Fruit fly (Drosophila melanogaster) whole organism, embryonic: ENCODE measurements around the gene brn.
A peak's percentile ranks its signal among the peaks of the same experiment; 100 is the strongest.

Source experiments
- Atf3 ChIP-seq: fragments of 200-800 bp; sonication (Bioruptor generic); optimal IDR thresholded peaks from 3 replicates; lab custom pipeline; 2016; ENCODE audit warnings: missing biosample characterization, missing genetic modification characterization
- Awh ChIP-seq: fragments of 200-800 bp; sonication (Bioruptor generic); IDR thresholded peaks from 2 replicates; pipeline ENCODE4, ENCODE4 v1.3.6; 2022; ENCODE audit warnings: missing biosample characterization, missing genetic modification characterization
- BEAF-32 ChIP-seq: fragments of 200-800 bp; sonication (Bioruptor generic); optimal IDR thresholded peaks from 3 replicates; lab custom pipeline; 2017; ENCODE audit warnings: missing biosample characterization, missing genetic modification characterization, mild to moderate bottlenecking, moderate library complexity, missing genetic modification reagents
- CG10321 ChIP-seq: fragments of 200-800 bp; sonication (Bioruptor generic); IDR thresholded peaks from 2 replicates; pipeline ENCODE4 v1.3.6; 2022; ENCODE audit warnings: missing biosample characterization, missing genetic modification characterization
- CG10959 ChIP-seq: fragments of 200-800 bp; sonication (Bioruptor generic); IDR thresholded peaks from 2 replicates; pipeline ENCODE4 v1.3.6; 2022; ENCODE audit warnings: missing biosample characterization, missing genetic modification characterization
- CG11398 ChIP-seq: fragments of 200-800 bp; sonication (Bioruptor generic); optimal IDR thresholded peaks from 2 replicates; lab custom pipeline; 2016; ENCODE audit warnings: missing biosample characterization, missing genetic modification characterization
- CG11696 ChIP-seq: fragments of 200-800 bp; sonication (Bioruptor generic); IDR thresholded peaks from 2 replicates; pipeline ENCODE4 v1.3.6; 2022; ENCODE audit warnings: missing biosample characterization, missing genetic modification characterization
- CG12236 ChIP-seq: fragments of 200-800 bp; sonication (Bioruptor generic); optimal IDR thresholded peaks from 2 replicates; lab custom pipeline; 2016; ENCODE audit warnings: missing biosample characterization, missing genetic modification characterization
- CG17612 ChIP-seq: fragments of 200-800 bp; sonication (Bioruptor generic); IDR thresholded peaks from 2 replicates; pipeline ENCODE4 v1.3.6; 2022; ENCODE audit warnings: missing biosample characterization, missing genetic modification characterization
- CG18599 ChIP-seq: fragments of 200-800 bp; sonication (Bioruptor generic); optimal IDR thresholded peaks from 3 replicates; lab custom pipeline; 2017; ENCODE audit warnings: missing biosample characterization, missing genetic modification characterization, mild to moderate bottlenecking, moderate library complexity, missing genetic modification reagents
- CG2116 ChIP-seq: fragments of 200-800 bp; sonication (Bioruptor generic); optimal IDR thresholded peaks from 3 replicates; lab custom pipeline; 2018; ENCODE audit warnings: missing biosample characterization, mild to moderate bottlenecking, missing genetic modification characterization
- CG2129 ChIP-seq: fragments of 200-800 bp; sonication (Bioruptor generic); IDR thresholded peaks from 2 replicates; pipeline ENCODE4 v1.3.6; 2022; ENCODE audit warnings: missing biosample characterization, missing genetic modification characterization; ENCODE audit not compliant: partially characterized antibody
- CG30403 ChIP-seq: fragments of 200-800 bp; sonication (Bioruptor generic); optimal IDR thresholded peaks from 3 replicates; lab custom pipeline; 2016; ENCODE audit warnings: missing biosample characterization, missing genetic modification characterization
- CG3065 ChIP-seq: fragments of 200-800 bp; sonication (Bioruptor generic); optimal IDR thresholded peaks from 2 replicates; lab custom pipeline; 2016; ENCODE audit warnings: missing biosample characterization, missing genetic modification characterization
- CG33213 ChIP-seq: fragments of 200-800 bp; sonication (Bioruptor generic); optimal IDR thresholded peaks from 3 replicates; lab custom pipeline; 2016; ENCODE audit warnings: missing biosample characterization, missing genetic modification characterization
- CG34224 ChIP-seq: fragments of 200-800 bp; sonication (Bioruptor generic); IDR thresholded peaks from 3 replicates; pipeline ENCODE4 v1.3.6; 2022; ENCODE audit warnings: missing biosample characterization, missing genetic modification characterization; ENCODE audit not compliant: partially characterized antibody
- CG3847 ChIP-seq: fragments of 200-800 bp; sonication (Bioruptor generic); IDR thresholded peaks from 2 replicates; pipeline ENCODE4 v1.3.6; 2022; ENCODE audit warnings: missing biosample characterization, missing genetic modification characterization
- CG7963 ChIP-seq: fragments of 200-800 bp; sonication (Bioruptor generic); IDR thresholded peaks from 3 replicates; pipeline ENCODE4 v1.3.6; 2022; ENCODE audit warnings: missing biosample characterization, missing genetic modification characterization; ENCODE audit not compliant: partially characterized antibody
- CG9215 ChIP-seq: fragments of 200-800 bp; sonication (Bioruptor generic); IDR thresholded peaks from 2 replicates; pipeline ENCODE4 v1.3.6; 2022; ENCODE audit warnings: missing biosample characterization, missing genetic modification characterization
- CTCF ChIP-seq: fragments of 200-800 bp; sonication (Bioruptor generic); optimal IDR thresholded peaks from 2 replicates; lab custom pipeline; 2017; ENCODE audit warnings: missing biosample characterization, mild to moderate bottlenecking, missing genetic modification characterization, moderate library complexity
- D ChIP-seq, 2 experiments: fragments of 200-800 bp in 1 of 2; fragments of >200 bp in 1 of 2; sonication (Bioruptor generic) in 1 of 2; optimal IDR thresholded peaks; 2 replicates in 1 of 2; 3 replicates in 1 of 2; lab custom pipeline; 2017; ENCODE audit warnings: mild to moderate bottlenecking in 1 of 2, missing biosample characterization in 1 of 2, missing genetic modification characterization in 1 of 2, missing genetic modification reagents in 1 of 2
- Deaf1 ChIP-seq: fragments of 200-800 bp; optimal IDR thresholded peaks from 3 replicates; lab custom pipeline; 2019; ENCODE audit warnings: missing biosample characterization, mild to moderate bottlenecking, missing genetic modification characterization, moderate library complexity
- Doc2 ChIP-seq: fragments of 200-800 bp; sonication (Bioruptor generic); IDR thresholded peaks from 2 replicates; pipeline ENCODE4 v1.3.6; 2022; ENCODE audit warnings: missing biosample characterization, missing genetic modification characterization
- Eip74EF ChIP-seq, 2 experiments: fragments of 200-800 bp in 1 of 2; fragments of >200 bp in 1 of 2; sonication (Bioruptor generic) in 1 of 2; optimal IDR thresholded peaks; 2 replicates each; lab custom pipeline; 2017 to 2019; ENCODE audit warnings: missing biosample characterization in 2 of 2, missing genetic modification characterization in 2 of 2, mild to moderate bottlenecking in 1 of 2, moderate library complexity in 1 of 2
- Ets65A ChIP-seq: fragments of 200-800 bp; sonication (Bioruptor generic); peaks from one replicate; lab custom pipeline; 2016; ENCODE audit warnings: missing biosample characterization, missing genetic modification characterization
- Ets97D ChIP-seq: fragments of 200-800 bp; sonication (Bioruptor generic); optimal IDR thresholded peaks from 3 replicates; lab custom pipeline; 2016; ENCODE audit warnings: missing biosample characterization, missing genetic modification characterization
- Hmx ChIP-seq: fragments of 200-800 bp; sonication (Bioruptor generic); optimal IDR thresholded peaks from 2 replicates; lab custom pipeline; 2016; ENCODE audit warnings: missing biosample characterization, missing genetic modification characterization
- Hr51 ChIP-seq, 2 experiments: fragments of 200-800 bp; sonication (Bioruptor generic); optimal IDR thresholded peaks; 2 replicates in 1 of 2; 3 replicates in 1 of 2; lab custom pipeline; 2016 to 2018; ENCODE audit warnings: missing biosample characterization in 2 of 2, missing genetic modification characterization in 2 of 2, mild to moderate bottlenecking in 1 of 2, moderate library complexity in 1 of 2
- Kr ChIP-seq: fragments of 200-800 bp; sonication (Bioruptor generic); optimal IDR thresholded peaks from 2 replicates; lab custom pipeline; 2017; ENCODE audit warnings: missing biosample characterization, mild to moderate bottlenecking, missing genetic modification characterization
- MBD-R2 ChIP-seq: fragments of 200-800 bp; sonication (Bioruptor generic); IDR thresholded peaks from 2 replicates; pipeline ENCODE4 v1.3.6; 2022; ENCODE audit warnings: missing biosample characterization, missing genetic modification characterization
- NfI ChIP-seq: fragments of 200-800 bp; sonication (Bioruptor generic); optimal IDR thresholded peaks from 3 replicates; lab custom pipeline; 2018; ENCODE audit warnings: missing biosample characterization, mild to moderate bottlenecking, missing genetic modification characterization, moderate library complexity
- Opbp ChIP-seq: fragments of 200-800 bp; sonication (Bioruptor generic); IDR thresholded peaks from 3 replicates; pipeline ENCODE4 v1.3.6; 2022; ENCODE audit warnings: missing biosample characterization, missing genetic modification characterization; ENCODE audit not compliant: partially characterized antibody
- Poxn ChIP-seq: fragments of 200-800 bp; sonication (Bioruptor generic); IDR thresholded peaks from 2 replicates; pipeline ENCODE4 v1.3.6; 2022; ENCODE audit warnings: missing biosample characterization, missing genetic modification characterization
- Ptx1 ChIP-seq: fragments of 200-800 bp; sonication (Bioruptor generic); IDR thresholded peaks from 2 replicates; pipeline ENCODE4 v1.3.6; 2022; ENCODE audit warnings: missing biosample characterization, missing genetic modification characterization
- Sox100B ChIP-seq: fragments of 200-800 bp; sonication (Bioruptor generic); optimal IDR thresholded peaks from 3 replicates; lab custom pipeline; 2018; ENCODE audit warnings: missing biosample characterization, mild to moderate bottlenecking, missing genetic modification characterization
- Sry-δ ChIP-seq: fragments of 200-800 bp; sonication (Bioruptor generic); optimal IDR thresholded peaks from 2 replicates; lab custom pipeline; 2016; ENCODE audit warnings: missing biosample characterization, missing genetic modification characterization
- TFAM ChIP-seq: fragments of 200-800 bp; sonication (Bioruptor generic); optimal IDR thresholded peaks from 2 replicates; lab custom pipeline; 2017; ENCODE audit warnings: missing biosample characterization, missing genetic modification characterization, inconsistent platforms
- ato ChIP-seq: fragments of 200-800 bp; sonication (Bioruptor generic); IDR thresholded peaks from 2 replicates; pipeline ENCODE4 v1.3.6; 2022; ENCODE audit warnings: missing biosample characterization, missing genetic modification characterization; ENCODE audit not compliant: partially characterized antibody
- bsh ChIP-seq, 2 experiments: fragments of 200-800 bp; sonication (Bioruptor generic); optimal IDR thresholded peaks; 2 replicates each; lab custom pipeline; 2017 to 2018; ENCODE audit warnings: mild to moderate bottlenecking in 2 of 2, missing biosample characterization in 2 of 2, missing genetic modification characterization in 2 of 2, moderate library complexity in 1 of 2
- corto ChIP-seq: fragments of 200-800 bp; sonication (Bioruptor generic); optimal IDR thresholded peaks from 2 replicates; lab custom pipeline; 2016; ENCODE audit warnings: missing biosample characterization, mild to moderate bottlenecking, missing genetic modification characterization, moderate library complexity
- fu2 ChIP-seq: fragments of 200-800 bp; sonication (Bioruptor generic); optimal IDR thresholded peaks from 2 replicates; lab custom pipeline; 2016; ENCODE audit warnings: missing biosample characterization, missing genetic modification characterization
- her ChIP-seq: fragments of 200-800 bp; sonication (Bioruptor generic); optimal IDR thresholded peaks from 2 replicates; lab custom pipeline; 2016; ENCODE audit warnings: missing biosample characterization, missing genetic modification characterization
- kay ChIP-seq: fragments of 200-800 bp; sonication (Bioruptor generic); optimal IDR thresholded peaks from 2 replicates; lab custom pipeline; 2016; ENCODE audit warnings: missing biosample characterization, missing genetic modification characterization
- org-1 ChIP-seq: fragments of 200-800 bp; sonication (Bioruptor generic); optimal IDR thresholded peaks from 2 replicates; lab custom pipeline; 2017; ENCODE audit warnings: missing biosample characterization, missing genetic modification characterization
- scrt ChIP-seq: fragments of 200-800 bp; sonication (Bioruptor generic); optimal IDR thresholded peaks from 2 replicates; lab custom pipeline; 2018; ENCODE audit warnings: missing biosample characterization, mild to moderate bottlenecking, missing genetic modification characterization, moderate library complexity
- slp2 ChIP-seq: fragments of 200-800 bp; sonication (Bioruptor generic); optimal IDR thresholded peaks from 2 replicates; lab custom pipeline; 2016; ENCODE audit warnings: missing biosample characterization, missing genetic modification characterization
- sr ChIP-seq: fragments of 200-800 bp; sonication (Bioruptor generic); IDR thresholded peaks from 3 replicates; pipeline ENCODE4 v1.3.6; 2022; ENCODE audit warnings: missing biosample characterization, missing genetic modification characterization
- tx ChIP-seq: fragments of 200-800 bp; sonication (Bioruptor generic); optimal IDR thresholded peaks from 2 replicates; lab custom pipeline; 2016; ENCODE audit warnings: missing biosample characterization, missing genetic modification characterization
- unc-4 ChIP-seq: fragments of 200-800 bp; sonication (Bioruptor generic); IDR thresholded peaks from 2 replicates; pipeline ENCODE4 v1.3.6; 2022; ENCODE audit warnings: missing biosample characterization, missing genetic modification characterization; ENCODE audit not compliant: partially characterized antibody
- vvl ChIP-seq: fragments of 200-800 bp; sonication (Bioruptor generic); IDR thresholded peaks from 2 replicates; pipeline ENCODE4 v1.3.6; 2022; ENCODE audit warnings: missing biosample characterization, missing genetic modification characterization

brn gene

dm6 chrX:4113698-4114216 lies 9.6 kb downstream of the brn start, which contains the start of the genes dgt4 and Nsun2 (continued):
- TF ChIP-seq Doc2 (no peak), slp2 (GFP tag; lab: Kevin White, UChicago) (no peak), unc-4 (GFP tag; lab: Robert Waterston, UW) (peak; percentile 64; the same call in 1 of the 2 replicates), ato (GFP tag; lab: Robert Waterston, UW) (no peak), CG12236 (no peak), Eip74EF (GFP tag; optimal IDR thresholded peaks at IDR 0.05; lab: Kevin White, UChicago) (no peak), Deaf1 (tag; lab: Kevin White, UChicago) (no peak), CG2116 (GFP tag; lab: Kevin White, UChicago) (peak; percentile 54), CG2129 (0 out of 2 replicates have a peak, but pooled peaks have one; percentile 14), Hmx (no peak), org-1 (GFP tag; lab: Kevin White, UChicago) (no peak), scrt (GFP tag; lab: Kevin White, UChicago) (no peak), Ets65A (GFP tag; lab: Kevin White, UChicago) (peak; percentile 90), CG7963 (GFP tag; lab: Robert Waterston, UW) (no peak), Sry-δ (GFP tag; lab: Kevin White, UChicago) (peak; percentile 65), vvl (GFP tag; lab: Robert Waterston, UW) (0 out of 2 replicates have a peak, but pooled peaks have one; percentile 33), CG33213 (GFP tag; lab: Kevin White, UChicago) (no peak), kay (GFP tag; lab: Kevin White, UChicago) (peak; percentile 29), CG30403 (peak; percentile 36), Ptx1 (GFP tag; lab: Robert Waterston, UW) (no peak), CG10959 (GFP tag; lab: Robert Waterston, UW) (no peak), CG3847 (GFP tag; lab: Robert Waterston, UW) (0 out of 2 replicates have a peak, but pooled peaks have one; percentile 29), CTCF (no peak), CG34224 (GFP tag; lab: Robert Waterston, UW) (peak; percentile 36; the same call in 1 of the 3 replicates), fu2 (no peak), Ets97D (peak; percentile 11), tx (GFP tag; lab: Kevin White, UChicago) (no peak), sr (GFP tag; lab: Robert Waterston, UW) (no peak), CG18599 (GFP tag; lab: Kevin White, UChicago) (no peak), NfI (GFP tag; lab: Kevin White, UChicago) (peak; percentile 5), CG11398 (GFP tag; lab: Kevin White, UChicago) (no peak), CG9215 (GFP tag; lab: Robert Waterston, UW) (no peak), D (optimal IDR thresholded peaks at IDR 0.05; lab: Kevin White, UChicago) (no peak), D (GFP tag; optimal IDR thresholded peaks at IDR 0.05; lab: Kevin White, UChicago) (no peak), CG3065 (no peak), Sox100B (no peak), Hr51 (GFP tag; optimal IDR thresholded peaks at IDR 0.05; lab: Kevin White, UChicago) (no peak), Poxn (no peak), TFAM (GFP tag; lab: Kevin White, UChicago) (no peak), CG17612 (no peak), Kr (GFP tag; lab: Kevin White, UChicago) (no peak), BEAF-32 (GFP tag; lab: Kevin White, UChicago) (peak; percentile 74), MBD-R2 (GFP tag; lab: Robert Waterston, UW) (no peak), Opbp (no peak), corto (no peak), Awh (GFP tag; lab: Robert Waterston, UW) (no peak), her (GFP tag; lab: Kevin White, UChicago) (no peak), CG11696 (GFP tag; lab: Robert Waterston, UW) (no peak), CG10321 (GFP tag; lab: Robert Waterston, UW) (no peak), Atf3 (GFP tag; lab: Kevin White, UChicago) (no peak), bsh (GFP tag; optimal IDR thresholded peaks at IDR 0.05; lab: Kevin White, UChicago) (no peak)
